Worm (Caenorhabditis elegans) whole organism, L4/young adult: Measurements from ENCODE around the gene R05H10.7.

Experiments
- W03F9.2 ChIP-seq: fragments of 150-350 bp; optimal IDR thresholded peaks from 2 replicates; lab custom pipeline; 2014; ENCODE audit warnings: missing biosample characterization, missing genetic modification characterization
- him-1 ChIP-seq: sonication (generic microtip); optimal IDR thresholded peaks from 2 replicates; lab custom pipeline; 2016; ENCODE audit warnings: missing genotype, missing genetic modification reagents, missing genetic modification characterization, missing compliant biosample characterization

DNA sequence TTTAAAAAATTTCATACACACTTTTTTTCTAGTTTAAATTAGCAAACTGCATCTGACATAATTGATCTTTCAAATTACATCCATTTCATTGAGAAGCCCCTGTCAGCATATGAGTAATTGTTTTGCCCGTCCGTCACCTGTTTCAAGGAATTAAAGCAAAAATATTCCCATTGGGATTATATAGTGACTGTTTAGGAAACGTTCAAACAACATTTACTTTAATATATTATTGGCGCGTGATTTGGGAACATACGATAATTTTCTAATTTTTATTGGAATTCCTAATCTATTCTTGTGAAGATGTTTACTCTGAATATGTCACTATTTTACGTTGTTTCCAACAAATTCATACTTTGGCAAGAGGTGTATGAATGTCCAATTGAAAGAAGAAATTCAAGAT is 49.6 kb upstream of the R05H10.7 start, which contains the start of gene srt-11:
- no peak for TF ChIP-seq him-1
- TF ChIP-seq W03F9.2 (tag; lab: Kevin White, UChicago): no peak
